Worm (Caenorhabditis elegans): ENCODE data around the gene math-37.

ce11 chrII:2116794-2117193, 5.2 kb downstream of the math-37 start, which contains the start of gene srh-195:
- no peak for TF ChIP-seq nhr-11 (tag; optimal IDR thresholded peaks at IDR 0.05)
- TF ChIP-seq elt-1 (tag; optimal IDR thresholded peaks at IDR 0.05): no peak
- TF ChIP-seq snpc-4 (tag; optimal IDR thresholded peaks at IDR 0.05): no peak
- no peak for TF ChIP-seq sem-4 (tag; optimal IDR thresholded peaks at IDR 0.05)
- TF ChIP-seq ceh-82 (tag; optimal IDR thresholded peaks at IDR 0.05): no peak
- TF ChIP-seq blmp-1 (tag; optimal IDR thresholded peaks at IDR 0.05; ENCODE audit: insufficient read depth): no peak
- TF ChIP-seq Y55F3AM.14 (GFP tag; optimal IDR thresholded peaks at IDR 0.05): no peak
- TF ChIP-seq ztf-4 (tag; optimal IDR thresholded peaks at IDR 0.05): no peak
- TF ChIP-seq unc-62 (GFP tag; optimal IDR thresholded peaks at IDR 0.05): no peak
- no peak for TF ChIP-seq zag-1 (tag; optimal IDR thresholded peaks at IDR 0.05)
- TF ChIP-seq nhr-237 (tag; optimal IDR thresholded peaks at IDR 0.05): no peak
- no peak for TF ChIP-seq skn-1 (tag; optimal IDR thresholded peaks at IDR 0.05)
- TF ChIP-seq ZK546.5 (tag; optimal IDR thresholded peaks at IDR 0.05): no peak

All from whole organism, L2 larva.